Worm (Caenorhabditis elegans) whole organism, mixed stage, embryonic: ENCODE data around the gene C25F9.9.

Experiments
- M03D4.4 ChIP-seq: sonication (generic microtip); optimal IDR thresholded peaks from 2 replicates; lab custom pipeline; 2017; ENCODE audit warnings: mild to moderate bottlenecking, missing genetic modification characterization, missing compliant biosample characterization
- bed-3 ChIP-seq: fragments of 200-800 bp; sonication (Bioruptor generic); optimal IDR thresholded peaks from 3 replicates; lab custom pipeline; 2018; ENCODE audit warnings: mild to moderate bottlenecking, missing genetic modification characterization, moderate library complexity, missing compliant biosample characterization
- blmp-1 ChIP-seq: fragments of 150-350 bp; optimal IDR thresholded peaks from 2 replicates; lab custom pipeline; 2014; ENCODE audit warnings: missing biosample characterization, missing genetic modification characterization
- ceh-39 ChIP-seq: fragments of 150-350 bp; optimal IDR thresholded peaks from 2 replicates; lab custom pipeline; 2014; ENCODE audit warnings: missing biosample characterization, missing genetic modification characterization
- ceh-43 ChIP-seq: fragments of 200-800 bp; sonication (Bioruptor generic); optimal IDR thresholded peaks from 2 replicates; lab custom pipeline; 2018; ENCODE audit warnings: mild to moderate bottlenecking, missing genetic modification characterization, moderate library complexity, missing compliant biosample characterization
- ceh-83 ChIP-seq: fragments of 200-800 bp; sonication (Bioruptor generic); optimal IDR thresholded peaks from 2 replicates; lab custom pipeline; 2018; ENCODE audit warnings: mild to moderate bottlenecking, missing genetic modification characterization, missing compliant biosample characterization
- ces-1 ChIP-seq: fragments of 150-350 bp; optimal IDR thresholded peaks from 2 replicates; lab custom pipeline; 2014; ENCODE audit warnings: missing biosample characterization, missing genetic modification reagents, missing genetic modification characterization
- cnd-1 ChIP-seq: fragments of 200-800 bp; sonication (Bioruptor generic); optimal IDR thresholded peaks from 2 replicates; lab custom pipeline; 2018; ENCODE audit warnings: mild to moderate bottlenecking, missing genetic modification characterization, missing compliant biosample characterization
- drap-1 ChIP-seq: fragments of 200-800 bp; sonication (Bioruptor generic); optimal IDR thresholded peaks from 3 replicates; lab custom pipeline; 2018; ENCODE audit warnings: mild to moderate bottlenecking, missing genetic modification characterization, missing compliant biosample characterization
- elt-1 ChIP-seq: sonication (generic microtip); optimal IDR thresholded peaks from 2 replicates; lab custom pipeline; 2017; ENCODE audit warnings: missing genetic modification characterization, mild to moderate bottlenecking, missing compliant biosample characterization, antibody characterized with exemption, moderate library complexity, borderline replicate concordance; ENCODE audit not compliant: insufficient read depth
- elt-3 ChIP-seq: fragments of 150-350 bp; optimal IDR thresholded peaks from 2 replicates; lab custom pipeline; 2014; ENCODE audit warnings: missing biosample characterization, missing genetic modification characterization
- ham-2 ChIP-seq: fragments of 200-800 bp; sonication (Bioruptor generic); optimal IDR thresholded peaks from 2 replicates; lab custom pipeline; 2018; ENCODE audit warnings: mild to moderate bottlenecking, missing genetic modification characterization, missing compliant biosample characterization
- hlh-1 ChIP-seq: fragments of 150-350 bp; optimal IDR thresholded peaks from 2 replicates; lab custom pipeline; 2014; ENCODE audit warnings: missing biosample characterization, missing genetic modification reagents, missing genetic modification characterization
- lin-13 ChIP-seq: fragments of 150-350 bp; optimal IDR thresholded peaks from 2 replicates; lab custom pipeline; 2014; ENCODE audit warnings: missing biosample characterization, missing genetic modification characterization
- lsy-2 ChIP-seq: fragments of 150-350 bp; optimal IDR thresholded peaks from 2 replicates; lab custom pipeline; 2014; ENCODE audit warnings: missing biosample characterization, missing genetic modification characterization
- mab-5 ChIP-seq: fragments of 150-350 bp; optimal IDR thresholded peaks from 2 replicates; lab custom pipeline; 2014; ENCODE audit warnings: missing biosample characterization, missing genetic modification characterization
- mep-1 ChIP-seq: fragments of 150-350 bp; optimal IDR thresholded peaks from 2 replicates; lab custom pipeline; 2017; ENCODE audit warnings: missing biosample characterization, missing genetic modification reagents, missing genetic modification characterization, inconsistent platforms
- mls-2 ChIP-seq: sonication (generic microtip); optimal IDR thresholded peaks from 2 replicates; lab custom pipeline; 2016; ENCODE audit warnings: mild to moderate bottlenecking, missing genetic modification characterization, moderate library complexity, missing compliant biosample characterization
- nhr-12 ChIP-seq: fragments of 150-350 bp; optimal IDR thresholded peaks from 2 replicates; lab custom pipeline; 2014; ENCODE audit warnings: missing biosample characterization, missing genetic modification characterization
- nhr-2 ChIP-seq: fragments of 150-350 bp; optimal IDR thresholded peaks from 2 replicates; lab custom pipeline; 2014; ENCODE audit warnings: missing biosample characterization, missing genetic modification characterization
- nhr-237 ChIP-seq: fragments of 150-350 bp; optimal IDR thresholded peaks from 2 replicates; lab custom pipeline; 2014; ENCODE audit warnings: missing biosample characterization, missing genetic modification characterization
- nhr-28 ChIP-seq: fragments of 150-350 bp; optimal IDR thresholded peaks from 2 replicates; lab custom pipeline; 2014; ENCODE audit warnings: missing biosample characterization, missing genetic modification characterization
- nhr-76 ChIP-seq: sonication (generic microtip); optimal IDR thresholded peaks from 2 replicates; lab custom pipeline; 2017; ENCODE audit warnings: missing biosample characterization, missing genetic modification characterization
- pha-4 ChIP-seq: fragments of 150-350 bp; optimal IDR thresholded peaks from 2 replicates; lab custom pipeline; 2018; ENCODE audit warnings: missing biosample characterization, missing genetic modification reagents, missing genetic modification characterization
- snpc-4 ChIP-seq: fragments of 150-350 bp; optimal IDR thresholded peaks from 2 replicates; lab custom pipeline; 2014; ENCODE audit warnings: missing biosample characterization, missing genetic modification characterization
- tbx-8 ChIP-seq: fragments of 200-800 bp; sonication (Bioruptor generic); optimal IDR thresholded peaks from 2 replicates; lab custom pipeline; 2018; ENCODE audit warnings: mild to moderate bottlenecking, missing genetic modification characterization, moderate library complexity, missing compliant biosample characterization
- unc-62 ChIP-seq: fragments of 150-350 bp; optimal IDR thresholded peaks from 2 replicates; lab custom pipeline; 2014; ENCODE audit warnings: missing biosample characterization, missing genetic modification reagents, missing genetic modification characterization
- zip-8 ChIP-seq: fragments of 150-350 bp; optimal IDR thresholded peaks from 2 replicates; lab custom pipeline; 2014; ENCODE audit warnings: missing biosample characterization, missing genetic modification characterization
- ztf-11 ChIP-seq: fragments of 150-350 bp; optimal IDR thresholded peaks from 2 replicates; lab custom pipeline; 2014; ENCODE audit warnings: missing biosample characterization, missing genetic modification characterization

The C25F9.9 gene

DNA sequence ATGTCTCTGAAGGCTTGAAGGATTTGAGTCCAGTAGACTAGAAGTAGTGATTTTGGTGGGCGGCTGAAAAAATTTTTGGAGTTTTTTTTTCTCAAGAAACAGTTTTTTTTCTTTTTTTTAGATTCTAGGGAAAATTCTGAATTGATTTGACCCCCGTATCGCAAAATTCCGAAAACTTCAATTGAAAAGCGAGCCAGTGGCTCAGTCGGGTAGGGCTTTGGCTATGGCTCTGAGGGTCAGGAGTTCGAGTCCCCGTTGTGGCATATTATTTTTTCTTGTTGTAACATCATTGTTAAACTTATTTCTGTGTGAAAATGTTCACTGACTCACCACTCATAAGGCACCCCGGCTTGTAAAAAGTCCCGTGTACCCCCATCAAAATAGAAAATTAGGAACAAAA is 18.0 kb upstream of the C25F9.9 start:
- TF ChIP-seq pha-4 (no peak), elt-1 (tag; lab: Kevin White, UChicago) (no peak), lin-13 (tag; lab: Kevin White, UChicago) (no peak), mep-1 (tag; lab: Kevin White, UChicago) (no peak), nhr-2 (tag; lab: Kevin White, UChicago) (no peak), hlh-1 (tag; lab: Kevin White, UChicago) (no peak), snpc-4 (tag; lab: Kevin White, UChicago) (no peak), drap-1 (GFP tag; lab: Kevin White, UChicago) (no peak), blmp-1 (no peak), nhr-12 (tag; lab: Kevin White, UChicago) (no peak), ceh-83 (GFP tag; lab: Kevin White, UChicago) (no peak), ceh-39 (tag; lab: Kevin White, UChicago) (no peak), elt-3 (no peak), mab-5 (tag; lab: Kevin White, UChicago) (no peak), ham-2 (GFP tag; lab: Kevin White, UChicago) (no peak)

DNA sequence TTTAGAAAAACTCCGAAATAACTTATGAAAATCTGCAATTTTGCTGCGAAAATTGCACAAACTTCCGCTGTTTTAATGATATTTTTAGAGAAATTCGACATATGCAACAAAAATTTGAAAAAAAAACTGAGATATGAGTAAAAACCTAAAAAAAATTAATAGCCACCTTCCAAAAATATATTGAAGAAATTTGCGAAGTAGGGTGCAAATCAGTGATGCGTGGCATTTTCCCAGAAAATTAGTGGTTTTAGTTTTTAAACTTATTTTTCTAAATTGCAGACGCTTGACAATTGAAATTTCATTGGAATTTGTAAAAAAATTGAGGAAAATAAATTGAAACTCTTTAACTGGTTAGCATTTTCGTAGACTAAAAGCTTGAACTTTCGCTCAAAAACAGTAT is 17.5 kb upstream of the C25F9.9 start, which contains the start of gene C25F9.13:
Gene C25F9.13 (minus strand): TSS at position 101 of the 400 bp plus-strand sequence.
- TF ChIP-seq nhr-12 (tag; lab: Kevin White, UChicago) (no peak), tbx-8 (GFP tag; lab: Kevin White, UChicago) (no peak), cnd-1 (tag; lab: Kevin White, UChicago) (no peak), nhr-28 (tag; lab: Kevin White, UChicago) (no peak), nhr-237 (tag; lab: Kevin White, UChicago) (no peak), ces-1 (GFP tag; lab: Kevin White, UChicago) (no peak), mep-1 (tag; lab: Kevin White, UChicago) (no peak), lsy-2 (tag; lab: Kevin White, UChicago) (no peak)
- TF ChIP-seq, all 35 proteins: peak for 0

DNA sequence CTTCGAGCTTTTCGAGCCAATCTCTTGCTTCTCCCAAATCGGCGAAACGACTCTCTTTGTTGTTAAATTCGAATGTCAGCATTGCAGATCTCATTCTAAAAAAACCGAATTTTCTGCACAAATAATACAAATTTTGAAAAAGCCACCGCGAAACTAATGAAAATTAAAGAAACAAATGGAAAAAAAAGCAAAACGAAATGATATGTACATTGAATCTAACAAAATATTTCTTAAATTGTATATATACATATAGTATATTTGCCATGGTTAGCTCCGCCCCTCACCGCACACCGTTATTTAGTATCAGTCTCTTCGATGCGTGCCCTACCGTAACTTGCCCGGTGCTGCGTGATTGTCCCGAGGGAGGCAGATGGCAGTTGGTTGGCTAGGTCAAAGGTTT is 15.8 kb upstream of the C25F9.9 start, which contains the start of gene srw-86:
Gene srw-86 (minus strand): TSS at position 101 of the 400 bp plus-strand sequence.
- no peak for TF ChIP-seq M03D4.4 (tag; lab: Kevin White, UChicago)
- TF ChIP-seq mab-5 (tag; lab: Kevin White, UChicago) = no peak
- no peak for TF ChIP-seq blmp-1
- TF ChIP-seq bed-3 (GFP tag; lab: Kevin White, UChicago) = no peak
- TF ChIP-seq elt-3 = no peak
- no peak for TF ChIP-seq nhr-12 (tag; lab: Kevin White, UChicago)
- TF ChIP-seq ceh-83 (GFP tag; lab: Kevin White, UChicago) = no peak
- TF ChIP-seq hlh-1 (tag; lab: Kevin White, UChicago) = no peak
- TF ChIP-seq unc-62 = no peak
- TF ChIP-seq ztf-11 (tag; lab: Kevin White, UChicago) = no peak
- TF ChIP-seq elt-1 (tag; lab: Kevin White, UChicago) = no peak
- no peak for TF ChIP-seq nhr-76 (tag; lab: Kevin White, UChicago)
- TF ChIP-seq snpc-4 (tag; lab: Kevin White, UChicago) = no peak
- TF ChIP-seq drap-1 (GFP tag; lab: Kevin White, UChicago) = no peak

DNA sequence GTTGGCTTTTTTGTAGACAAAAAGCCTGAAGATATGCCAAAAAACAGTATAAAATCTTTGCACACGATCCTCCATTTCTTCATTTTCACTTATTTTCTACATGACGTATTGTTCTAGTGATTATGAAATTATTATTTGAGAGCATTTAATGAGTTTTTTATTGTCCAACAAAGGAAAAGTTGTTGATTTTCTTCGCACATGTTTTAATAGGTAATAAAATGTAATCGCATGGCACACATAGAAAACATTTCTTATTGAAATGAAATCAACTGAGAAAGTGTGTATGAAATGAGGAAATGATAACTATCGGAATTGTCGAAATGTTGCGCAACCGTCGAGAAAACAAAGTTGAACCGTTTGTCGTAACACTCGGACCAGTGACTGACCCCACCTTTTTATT is 15.0 kb upstream of the C25F9.9 start:
- TF ChIP-seq pha-4 (no peak), elt-3 (no peak), nhr-2 (tag; lab: Kevin White, UChicago) (no peak), hlh-1 (tag; lab: Kevin White, UChicago) (no peak), zip-8 (tag; lab: Kevin White, UChicago) (peak; percentile 7), mls-2 (tag; lab: Kevin White, UChicago) (no peak)
- TF ChIP-seq, all 35 proteins: peak for 1

DNA sequence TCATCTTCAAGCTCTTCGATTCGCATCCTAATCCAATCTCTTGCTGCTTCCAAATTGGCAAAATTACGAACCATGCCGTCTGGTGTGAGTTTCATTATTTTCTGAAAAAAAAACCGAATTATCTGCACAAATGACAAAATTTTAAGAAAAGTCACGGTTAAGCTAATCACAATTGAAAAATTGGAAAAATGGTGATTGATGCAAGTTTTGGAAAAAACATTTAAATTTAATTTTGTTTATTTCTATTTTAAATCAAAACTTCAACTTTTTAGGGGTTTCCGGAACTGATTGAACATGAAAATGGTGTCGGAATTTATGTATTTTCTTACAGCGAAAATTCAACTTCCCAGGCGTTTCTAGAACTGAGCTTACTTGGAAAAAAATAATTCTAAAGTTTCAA is 13.6 kb upstream of the C25F9.9 start, which contains the start of gene C25F9.12:
Gene C25F9.12 (minus strand): TSS at position 101 of the 400 bp plus-strand sequence.
- no peak for TF ChIP-seq M03D4.4 (tag; lab: Kevin White, UChicago)

DNA sequence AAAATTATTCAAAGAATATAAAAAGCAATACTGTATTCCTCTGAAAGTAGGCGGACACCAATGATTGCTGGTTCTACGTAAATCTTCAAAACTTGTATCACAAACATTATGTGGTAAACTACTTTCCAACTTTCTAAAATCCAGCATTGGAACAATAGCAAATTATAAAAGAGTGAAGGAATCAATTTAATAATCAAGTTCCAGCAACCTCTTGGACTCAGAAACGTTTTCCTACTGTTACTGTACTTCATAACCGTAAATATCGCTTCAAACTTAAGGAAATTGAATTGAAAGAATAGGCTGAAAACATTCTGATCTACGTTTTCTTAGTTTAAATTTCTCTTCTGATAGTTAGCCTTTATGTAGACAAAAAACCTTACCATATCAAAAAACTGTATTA is 12.8 kb upstream of the C25F9.9 start:
- TF ChIP-seq ceh-43 (no peak), nhr-76 (tag; lab: Kevin White, UChicago) (no peak), lin-13 (tag; lab: Kevin White, UChicago) (no peak), unc-62 (no peak), drap-1 (GFP tag; lab: Kevin White, UChicago) (no peak), nhr-2 (tag; lab: Kevin White, UChicago) (no peak), elt-1 (tag; lab: Kevin White, UChicago) (no peak)
